Worm (Caenorhabditis elegans): ENCODE results near the gene F07A11.5.

The F07A11.5 gene

ce11 chrII:11634681-11635527, 22.8 kb downstream of the F07A11.5 start (continued):
- TF ChIP-seq efl-1 (GFP tag; optimal IDR thresholded peaks at IDR 0.05) = no peak
- peak in 1 of 3 experiments; percentile 44 for TF ChIP-seq lin-35 (GFP tag; optimal IDR thresholded peaks at IDR 0.05)
- TF ChIP-seq lsy-27 (tag; optimal IDR thresholded peaks at IDR 0.05; ENCODE audit: borderline replicate concordance, insufficient read depth) = no peak
- TF ChIP-seq snpc-3.4 (tag; optimal IDR thresholded peaks at IDR 0.05) = no peak
- TF ChIP-seq egl-44 (GFP tag; IDR thresholded peaks at IDR 0.05) = no peak
- peak; percentile 54 for TF ChIP-seq ZK185.1 (tag; optimal IDR thresholded peaks at IDR 0.05; ENCODE audit: poor library complexity, severe bottlenecking)
- no peak for TF ChIP-seq pha-4 (tag; optimal IDR thresholded peaks at IDR 0.05)
- peak; percentile 58 for TF ChIP-seq ets-4 (GFP tag; optimal IDR thresholded peaks at IDR 0.05)
- peak; percentile 81 for TF ChIP-seq K12H6.12 (tag; optimal IDR thresholded peaks at IDR 0.05)
- peak; percentile 48 for TF ChIP-seq athp-1 (tag; optimal IDR thresholded peaks at IDR 0.05)
- TF ChIP-seq hmg-20 (GFP tag; IDR thresholded peaks at IDR 0.05) = no peak
- TF ChIP-seq attf-3 (GFP tag; conservative IDR thresholded peaks at IDR 0.05) = peak; percentile 44; the same call in 1 of the 2 replicates
- no peak for TF ChIP-seq ztf-6 (GFP tag; IDR thresholded peaks at IDR 0.05)
- peak; percentile 65 for TF ChIP-seq let-526 (GFP tag; IDR thresholded peaks at IDR 0.05)
- TF ChIP-seq ztf-26 (tag; optimal IDR thresholded peaks at IDR 0.05) = peak; percentile 72
- TF ChIP-seq lin-40 (tag; optimal IDR thresholded peaks at IDR 0.05) = peak; percentile 35
- peak; percentile 83 for TF ChIP-seq ama-1 (optimal IDR thresholded peaks at IDR 0.05)
- peak in 1 of 2 experiments; percentile 24 for TF ChIP-seq ama-1 (GFP tag; optimal IDR thresholded peaks at IDR 0.05)
- TF ChIP-seq ccch-3 (GFP tag; optimal IDR thresholded peaks at IDR 0.05) = no peak
- peak; percentile 39 for TF ChIP-seq ztf-18 (tag; optimal IDR thresholded peaks at IDR 0.05)
- TF ChIP-seq chd-7 (tag; optimal IDR thresholded peaks at IDR 0.05) = peak; percentile 59
- peak; percentile 76 for TF ChIP-seq mcd-1 (GFP tag; IDR thresholded peaks at IDR 0.05)

ce11 chrII:11635745-11636161, 23.7 kb downstream of the F07A11.5 start:
- TF ChIP-seq ztf-25 (GFP tag; IDR thresholded peaks at IDR 0.05) (no peak), F52B5.7 (tag; optimal IDR thresholded peaks at IDR 0.05) (peak; percentile 54), fkh-3 (tag; optimal IDR thresholded peaks at IDR 0.05) (no peak), lin-26 (GFP tag; IDR thresholded peaks at IDR 0.05) (0 out of 2 replicates have a peak, but pooled peaks have one; percentile 43), zfh-2 (GFP tag; conservative IDR thresholded peaks at IDR 0.05) (peak; percentile 64), C06A6.2 (GFP tag; conservative IDR thresholded peaks at IDR 0.05) (peak; percentile 55; the same call in 1 of the 2 replicates), snpc-4 (GFP tag; optimal IDR thresholded peaks at IDR 0.05) (no peak), snpc-4 (tag; optimal IDR thresholded peaks at IDR 0.05) (peak in 1 of 4 experiments; percentile 21), nhr-27 (tag; optimal IDR thresholded peaks at IDR 0.05) (no peak), ama-1 (optimal IDR thresholded peaks at IDR 0.05) (peak; percentile 93), ama-1 (GFP tag; optimal IDR thresholded peaks at IDR 0.05) (peak in 1 of 2 experiments; percentile 33), K11D2.4 (GFP tag; IDR thresholded peaks at IDR 0.05) (peak; percentile 20; the same call in 1 of the 2 replicates), nfyb-1 (GFP tag; IDR thresholded peaks at IDR 0.05) (peak; percentile 34; the same call in 1 of the 2 replicates), chd-7 (tag; optimal IDR thresholded peaks at IDR 0.05) (peak; percentile 66), snpc-1.1 (tag; optimal IDR thresholded peaks at IDR 0.05; ENCODE audit: insufficient read depth) (no peak), nhr-80 (tag; optimal IDR thresholded peaks at IDR 0.05) (peak; percentile 30), ceh-79 (tag; optimal IDR thresholded peaks at IDR 0.05) (no peak), athp-1 (tag; optimal IDR thresholded peaks at IDR 0.05) (peak; percentile 13), ets-4 (GFP tag; optimal IDR thresholded peaks at IDR 0.05) (peak; percentile 7), T26A5.8 (tag; optimal IDR thresholded peaks at IDR 0.05) (no peak), sdz-38 (tag; optimal IDR thresholded peaks at IDR 0.05) (no peak), Y67H2A.10 (GFP tag; conservative IDR thresholded peaks at IDR 0.05) (0 out of 2 replicates have a peak, but pooled peaks have one; percentile 29), attf-5 (GFP tag; optimal IDR thresholded peaks at IDR 0.05) (peak; percentile 16), F33H1.4 (GFP tag; IDR thresholded peaks at IDR 0.05) (no peak), F57C9.4 (tag; optimal IDR thresholded peaks at IDR 0.05) (no peak), ztf-26 (tag; optimal IDR thresholded peaks at IDR 0.05) (peak; percentile 75), ceh-27 (GFP tag; optimal IDR thresholded peaks at IDR 0.05) (peak; percentile 67), egl-18 (GFP tag; IDR thresholded peaks at IDR 0.05) (no peak), lin-54 (GFP tag; optimal IDR thresholded peaks at IDR 0.05) (peak; percentile 33), unc-62 (GFP tag; optimal IDR thresholded peaks at IDR 0.05) (peak; percentile 70)

Measured in whole organism, young adult.